Worm (Caenorhabditis elegans): ENCODE results near the gene Y46G5A.38.

DNA sequence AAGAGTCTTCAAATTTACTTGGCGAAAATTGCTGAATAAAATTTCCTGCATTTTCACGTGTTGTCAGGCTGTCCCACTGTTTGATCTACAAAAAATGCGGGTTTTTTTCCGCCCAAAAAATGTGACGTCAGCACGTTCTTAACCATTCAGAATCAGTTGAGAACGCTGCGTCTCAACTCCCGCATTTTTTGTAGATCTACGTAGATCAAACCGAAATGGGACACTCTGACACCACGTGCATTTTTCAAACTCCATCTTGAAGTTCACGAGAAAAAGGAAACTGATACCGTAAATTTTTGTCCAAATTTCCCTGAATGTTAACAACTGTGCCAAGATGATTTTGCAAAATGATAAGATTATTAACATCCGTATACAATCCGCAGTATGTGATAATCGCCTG lies 13.6 kb upstream of the Y46G5A.38 start:
- TF ChIP-seq ama-1 (optimal IDR thresholded peaks at IDR 0.05) (no peak), tbx-37 (GFP tag; conservative IDR thresholded peaks at IDR 0.05) (no peak), flt-1 (GFP tag; IDR thresholded peaks at IDR 0.05) (no peak), B0310.2 (tag; optimal IDR thresholded peaks at IDR 0.05) (no peak), scrt-1 (GFP tag; IDR thresholded peaks at IDR 0.05) (no peak), hnd-1 (tag; optimal IDR thresholded peaks at IDR 0.05) (no peak), aly-1 (tag; optimal IDR thresholded peaks at IDR 0.05) (no peak), ceh-13 (GFP tag; optimal IDR thresholded peaks at IDR 0.05) (no peak), F13C5.2 (tag; optimal IDR thresholded peaks at IDR 0.05) (no peak)
